Fruit fly (Drosophila melanogaster) whole organism, prepupa: Measurements from ENCODE around the gene His2Av.
A peak's percentile ranks its signal among the peaks of the same experiment; 100 is the strongest.

Source experiments
- Blimp-1 ChIP-seq: fragments of 200-800 bp; sonication (Bioruptor generic); optimal IDR thresholded peaks from 3 replicates; lab custom pipeline; 2017; ENCODE audit warnings: missing biosample characterization, missing genetic modification characterization, mild to moderate bottlenecking, moderate library complexity, missing genetic modification reagents
- CG10631 ChIP-seq: fragments of 200-800 bp; sonication (Bioruptor generic); optimal IDR thresholded peaks from 2 replicates; lab custom pipeline; 2016; ENCODE audit warnings: missing biosample characterization, missing genetic modification characterization
- CG11762 ChIP-seq: fragments of 200-800 bp; sonication (Bioruptor generic); optimal IDR thresholded peaks from 3 replicates; lab custom pipeline; 2016; ENCODE audit warnings: missing biosample characterization, missing genetic modification characterization; ENCODE audit not compliant: insufficient read depth
- CG11902 ChIP-seq: fragments of 200-800 bp; sonication (Bioruptor generic); optimal IDR thresholded peaks from 3 replicates; lab custom pipeline; 2016; ENCODE audit warnings: missing biosample characterization, missing genetic modification characterization
- CG15336 ChIP-seq: fragments of 200-800 bp; sonication (Bioruptor generic); IDR thresholded peaks from 2 replicates; pipeline ENCODE4 v1.3.6; 2022; ENCODE audit warnings: missing biosample characterization, missing genetic modification characterization
- CG1621 ChIP-seq: fragments of 200-800 bp; sonication (Bioruptor generic); optimal IDR thresholded peaks from 3 replicates; lab custom pipeline; 2018; ENCODE audit warnings: missing biosample characterization, mild to moderate bottlenecking, missing genetic modification characterization
- CG3032 ChIP-seq: fragments of 200-800 bp; optimal IDR thresholded peaks from 2 replicates; lab custom pipeline; 2019; ENCODE audit warnings: missing biosample characterization, mild to moderate bottlenecking, missing genetic modification characterization, moderate library complexity
- CG31627 ChIP-seq: fragments of 200-800 bp; sonication (Bioruptor generic); optimal IDR thresholded peaks from 3 replicates; lab custom pipeline; 2016; ENCODE audit warnings: missing biosample characterization, missing genetic modification characterization
- CG32006 ChIP-seq: fragments of 200-800 bp; sonication (Bioruptor generic); optimal IDR thresholded peaks from 3 replicates; lab custom pipeline; 2017; ENCODE audit warnings: missing biosample characterization, mild to moderate bottlenecking, missing genetic modification characterization
- CG34406 ChIP-seq: fragments of 200-800 bp; sonication (Bioruptor generic); optimal IDR thresholded peaks from 3 replicates; lab custom pipeline; 2016; ENCODE audit warnings: missing biosample characterization, missing genetic modification characterization
- CG3919 ChIP-seq: fragments of 200-800 bp; sonication (Bioruptor generic); optimal IDR thresholded peaks from 3 replicates; lab custom pipeline; 2016; ENCODE audit warnings: missing biosample characterization, missing genetic modification characterization
- CG4318 ChIP-seq: fragments of 200-800 bp; sonication (Bioruptor generic); optimal IDR thresholded peaks from 3 replicates; lab custom pipeline; 2017; ENCODE audit warnings: missing biosample characterization, mild to moderate bottlenecking, missing genetic modification characterization
- CG6163 ChIP-seq: fragments of 200-800 bp; sonication (Bioruptor generic); IDR thresholded peaks from 3 replicates; pipeline ENCODE4 v1.3.6; 2022; ENCODE audit warnings: missing biosample characterization, missing genetic modification characterization
- CG6276 ChIP-seq: fragments of 200-800 bp; sonication (Bioruptor generic); optimal IDR thresholded peaks from 2 replicates; lab custom pipeline; 2017; ENCODE audit warnings: missing biosample characterization, mild to moderate bottlenecking, missing genetic modification characterization
- CG6792 ChIP-seq: fragments of 200-800 bp; sonication (Bioruptor generic); optimal IDR thresholded peaks from 3 replicates; lab custom pipeline; 2016; ENCODE audit warnings: missing biosample characterization, missing genetic modification characterization
- CG6808 ChIP-seq: fragments of 200-800 bp; sonication (Bioruptor generic); optimal IDR thresholded peaks from 3 replicates; lab custom pipeline; 2017; ENCODE audit warnings: missing biosample characterization, missing genetic modification characterization, mild to moderate bottlenecking, moderate library complexity, missing genetic modification reagents
- CG6854 ChIP-seq: fragments of 200-800 bp; sonication (Bioruptor generic); optimal IDR thresholded peaks from 2 replicates; lab custom pipeline; 2017; ENCODE audit warnings: missing biosample characterization, mild to moderate bottlenecking, missing genetic modification characterization
- CG7368 ChIP-seq: fragments of 200-800 bp; sonication (Bioruptor generic); optimal IDR thresholded peaks from 3 replicates; lab custom pipeline; 2016; ENCODE audit warnings: missing biosample characterization, missing genetic modification characterization
- CG8632 ChIP-seq: fragments of 200-800 bp; sonication (Bioruptor generic); optimal IDR thresholded peaks from 3 replicates; lab custom pipeline; 2016; ENCODE audit warnings: missing biosample characterization, missing genetic modification characterization
- CG9139 ChIP-seq: fragments of 200-800 bp; sonication (Bioruptor generic); optimal IDR thresholded peaks from 3 replicates; lab custom pipeline; 2017; ENCODE audit warnings: missing biosample characterization, mild to moderate bottlenecking, missing genetic modification characterization
- Eip78C ChIP-seq: fragments of 200-800 bp; sonication (Bioruptor generic); peaks from one replicate; lab custom pipeline; 2016; ENCODE audit warnings: missing biosample characterization, missing genetic modification characterization
- Eip93F ChIP-seq: fragments of 200-800 bp; sonication (Bioruptor generic); optimal IDR thresholded peaks from 2 replicates; lab custom pipeline; 2016; ENCODE audit warnings: missing biosample characterization, mild to moderate bottlenecking, missing genetic modification characterization
- Ets21C ChIP-seq: fragments of 200-800 bp; sonication (Bioruptor generic); optimal IDR thresholded peaks from 3 replicates; lab custom pipeline; 2016; ENCODE audit warnings: missing biosample characterization, missing genetic modification characterization
- Ets96B ChIP-seq: fragments of 200-800 bp; optimal IDR thresholded peaks from 2 replicates; lab custom pipeline; 2019; ENCODE audit warnings: missing biosample characterization, mild to moderate bottlenecking, missing genetic modification characterization, moderate library complexity
- Gug ChIP-seq: fragments of 200-800 bp; sonication (Bioruptor generic); IDR thresholded peaks from 2 replicates; pipeline ENCODE4 v1.3.6; 2022; ENCODE audit warnings: missing biosample characterization, missing genetic modification characterization
- Hr38 ChIP-seq: sonication (Bioruptor generic); optimal IDR thresholded peaks from 2 replicates; lab custom pipeline; 2016; ENCODE audit warnings: missing biosample characterization, missing genetic modification characterization
- Hr39 ChIP-seq: fragments of 200-800 bp; sonication (Bioruptor generic); optimal IDR thresholded peaks from 2 replicates; lab custom pipeline; 2016; ENCODE audit warnings: missing biosample characterization, missing genetic modification characterization
- Hr4 ChIP-seq: fragments of 200-800 bp; sonication (Bioruptor generic); optimal IDR thresholded peaks from 3 replicates; lab custom pipeline; 2016; ENCODE audit warnings: missing biosample characterization, missing genetic modification characterization
- Lpt ChIP-seq: fragments of 200-800 bp; sonication (Bioruptor generic); optimal IDR thresholded peaks from 3 replicates; lab custom pipeline; 2016; ENCODE audit warnings: missing biosample characterization, missing genetic modification characterization
- OdsH ChIP-seq: fragments of 200-800 bp; sonication (Bioruptor generic); optimal IDR thresholded peaks from 3 replicates; lab custom pipeline; 2016; ENCODE audit warnings: missing biosample characterization, missing genetic modification characterization
- Smox ChIP-seq: fragments of 200-800 bp; sonication (Bioruptor generic); optimal IDR thresholded peaks from 3 replicates; lab custom pipeline; 2016; ENCODE audit warnings: missing biosample characterization, missing genetic modification characterization
- Sox102F ChIP-seq: fragments of 200-800 bp; sonication (Bioruptor generic); optimal IDR thresholded peaks from 2 replicates; lab custom pipeline; 2016; ENCODE audit warnings: missing biosample characterization, mild to moderate bottlenecking, missing genetic modification characterization
- Sox14 ChIP-seq: fragments of 200-800 bp; sonication (Bioruptor generic); optimal IDR thresholded peaks from 3 replicates; lab custom pipeline; 2016; ENCODE audit warnings: missing biosample characterization, missing genetic modification characterization
- Sox15 ChIP-seq: fragments of 200-800 bp; sonication (Bioruptor generic); optimal IDR thresholded peaks from 3 replicates; lab custom pipeline; 2016; ENCODE audit warnings: missing biosample characterization, missing genetic modification characterization
- acj6 ChIP-seq: fragments of 200-800 bp; sonication (Bioruptor generic); optimal IDR thresholded peaks from 3 replicates; lab custom pipeline; 2016; ENCODE audit warnings: missing biosample characterization, missing genetic modification characterization
- cyc ChIP-seq: fragments of 200-800 bp; sonication (Bioruptor generic); optimal IDR thresholded peaks from 3 replicates; lab custom pipeline; 2016; ENCODE audit warnings: missing biosample characterization, missing genetic modification characterization
- dac ChIP-seq: fragments of 200-800 bp; sonication (Bioruptor generic); optimal IDR thresholded peaks from 2 replicates; lab custom pipeline; 2017; ENCODE audit warnings: missing biosample characterization, mild to moderate bottlenecking, missing genetic modification characterization
- dsx ChIP-seq: fragments of 200-800 bp; optimal IDR thresholded peaks from 3 replicates; lab custom pipeline; 2019; ENCODE audit warnings: missing biosample characterization, mild to moderate bottlenecking, missing genetic modification characterization, moderate library complexity; ENCODE audit not compliant: poor library complexity, severe bottlenecking
- eg ChIP-seq: fragments of 200-800 bp; sonication (Bioruptor generic); IDR thresholded peaks from 3 replicates; pipeline ENCODE4 v1.3.6; 2022; ENCODE audit warnings: missing biosample characterization, missing genetic modification characterization
- esn ChIP-seq: fragments of 200-800 bp; sonication (Bioruptor generic); optimal IDR thresholded peaks from 2 replicates; lab custom pipeline; 2016; ENCODE audit warnings: missing biosample characterization, mild to moderate bottlenecking, missing genetic modification characterization, moderate library complexity
- fd59A ChIP-seq: fragments of 200-800 bp; sonication (Bioruptor generic); optimal IDR thresholded peaks from 2 replicates; lab custom pipeline; 2017; ENCODE audit warnings: missing biosample characterization, mild to moderate bottlenecking, missing genetic modification characterization, missing genetic modification reagents
- fd85E ChIP-seq: fragments of 200-800 bp; sonication (Bioruptor generic); optimal IDR thresholded peaks from 3 replicates; lab custom pipeline; 2016; ENCODE audit warnings: missing biosample characterization, missing genetic modification characterization
- fkh ChIP-seq: fragments of 200-800 bp; sonication (Bioruptor generic); optimal IDR thresholded peaks from 3 replicates; lab custom pipeline; 2017; ENCODE audit warnings: missing biosample characterization, mild to moderate bottlenecking, missing genetic modification characterization, moderate library complexity
- lz ChIP-seq: fragments of 200-800 bp; sonication (Bioruptor generic); optimal IDR thresholded peaks from 3 replicates; lab custom pipeline; 2016; ENCODE audit warnings: missing biosample characterization, missing genetic modification characterization
- net ChIP-seq: fragments of 200-800 bp; sonication (Bioruptor generic); optimal IDR thresholded peaks from 3 replicates; lab custom pipeline; 2016; ENCODE audit warnings: missing biosample characterization, missing genetic modification characterization
- pdm3 ChIP-seq: fragments of 200-800 bp; sonication (Bioruptor generic); optimal IDR thresholded peaks from 3 replicates; lab custom pipeline; 2016; ENCODE audit warnings: missing biosample characterization, missing genetic modification characterization
- salr ChIP-seq, 2 experiments: fragments of 200-800 bp; sonication (Bioruptor generic); optimal IDR thresholded peaks; 3 replicates each; lab custom pipeline; 2016 to 2018; ENCODE audit warnings: missing biosample characterization in 2 of 2, missing genetic modification characterization in 2 of 2, mild to moderate bottlenecking in 1 of 2
- ss ChIP-seq, 2 experiments: fragments of 200-800 bp; sonication (Bioruptor generic); optimal IDR thresholded peaks; 2 replicates in 1 of 2; 3 replicates in 1 of 2; lab custom pipeline; 2017 to 2018; ENCODE audit warnings: mild to moderate bottlenecking in 2 of 2, missing biosample characterization in 2 of 2, missing genetic modification characterization in 2 of 2, moderate library complexity in 1 of 2
- svp ChIP-seq: fragments of 200-800 bp; sonication (Bioruptor generic); peaks from one replicate; lab custom pipeline; 2016; ENCODE audit warnings: missing biosample characterization, missing genetic modification characterization
- vri ChIP-seq: fragments of 200-800 bp; sonication (Bioruptor generic); optimal IDR thresholded peaks from 3 replicates; lab custom pipeline; 2016; ENCODE audit warnings: missing biosample characterization, mild to moderate bottlenecking, missing genetic modification characterization

The His2Av gene

dm6 chr3R:26866577-26867456 lies at the start of gene His2Av, which contains the start of gene ball:
TSS of gene His2Av (plus strand) at chr3R:26866929.
TSS of gene ball (minus strand) at chr3R:26866807.
- TF ChIP-seq Ets21C (GFP tag; lab: Kevin White, UChicago) (peak; percentile 81), acj6 (GFP tag; lab: Kevin White, UChicago) (peak; percentile 80), dsx (GFP tag; lab: Kevin White, UChicago) (peak; percentile 32), Lpt (GFP tag; lab: Kevin White, UChicago) (peak; percentile 33), eg (peak; percentile 80), CG31627 (GFP tag; lab: Kevin White, UChicago) (peak; percentile 90), CG10631 (GFP tag; lab: Kevin White, UChicago) (peak; percentile 79), CG32006 (GFP tag; lab: Kevin White, UChicago) (peak; percentile 60), CG15336 (GFP tag; lab: Robert Waterston, UW) (peak; percentile 74), Hr38 (GFP tag; lab: Kevin White, UChicago) (peak; percentile 61), Gug (GFP tag; lab: Robert Waterston, UW) (peak; percentile 76), CG6808 (GFP tag; lab: Kevin White, UChicago) (peak; percentile 6), lz (GFP tag; lab: Kevin White, UChicago) (peak; percentile 85), CG6163 (GFP tag; lab: Robert Waterston, UW) (peak; percentile 81), Sox102F (peak; percentile 69), Smox (peak; percentile 79), CG6276 (no peak), esn (GFP tag; lab: Kevin White, UChicago) (peak; percentile 83), OdsH (GFP tag; lab: Kevin White, UChicago) (peak; percentile 81), CG3032 (tag; lab: Kevin White, UChicago) (peak; percentile 71), svp (GFP tag; lab: Kevin White, UChicago) (peak; percentile 88), fd59A (GFP tag; lab: Kevin White, UChicago) (no peak), CG8632 (peak; percentile 66), vri (GFP tag; lab: Kevin White, UChicago) (peak; percentile 69), CG7368 (GFP tag; lab: Kevin White, UChicago) (peak; percentile 70), CG34406 (peak; percentile 67), Blimp-1 (GFP tag; lab: Kevin White, UChicago) (no peak), Sox15 (GFP tag; lab: Kevin White, UChicago) (peak; percentile 75), cyc (peak; percentile 83), CG11762 (peak; percentile 58), salr (GFP tag; optimal IDR thresholded peaks at IDR 0.05; lab: Kevin White, UChicago) (peak; percentile 32 to 37), CG6854 (GFP tag; lab: Kevin White, UChicago) (no peak), dac (GFP tag; lab: Kevin White, UChicago) (peak; percentile 69), ss (GFP tag; optimal IDR thresholded peaks at IDR 0.05; lab: Kevin White, UChicago) (no peak), Hr39 (GFP tag; lab: Kevin White, UChicago) (peak; percentile 90), CG1621 (tag; lab: Kevin White, UChicago) (peak; percentile 87), CG3919 (GFP tag; lab: Kevin White, UChicago) (peak; percentile 85), Hr4 (GFP tag; lab: Kevin White, UChicago) (peak; percentile 87), CG6792 (GFP tag; lab: Kevin White, UChicago) (peak; percentile 76), Eip93F (GFP tag; lab: Kevin White, UChicago) (peak; percentile 51), Eip78C (GFP tag; lab: Kevin White, UChicago) (peak; percentile 90), fd85E (no peak), Ets96B (tag; lab: Kevin White, UChicago) (peak; percentile 53), CG4318 (no peak), pdm3 (GFP tag; lab: Kevin White, UChicago) (peak; percentile 87), CG11902 (GFP tag; lab: Kevin White, UChicago) (peak; percentile 69), fkh (GFP tag; lab: Kevin White, UChicago) (peak; percentile 6), net (peak; percentile 83), Sox14 (GFP tag; lab: Kevin White, UChicago) (peak; percentile 86), CG9139 (no peak)
